Fruit fly (Drosophila melanogaster): Measurements from ENCODE around the gene Orct.

The Orct gene

DNA sequence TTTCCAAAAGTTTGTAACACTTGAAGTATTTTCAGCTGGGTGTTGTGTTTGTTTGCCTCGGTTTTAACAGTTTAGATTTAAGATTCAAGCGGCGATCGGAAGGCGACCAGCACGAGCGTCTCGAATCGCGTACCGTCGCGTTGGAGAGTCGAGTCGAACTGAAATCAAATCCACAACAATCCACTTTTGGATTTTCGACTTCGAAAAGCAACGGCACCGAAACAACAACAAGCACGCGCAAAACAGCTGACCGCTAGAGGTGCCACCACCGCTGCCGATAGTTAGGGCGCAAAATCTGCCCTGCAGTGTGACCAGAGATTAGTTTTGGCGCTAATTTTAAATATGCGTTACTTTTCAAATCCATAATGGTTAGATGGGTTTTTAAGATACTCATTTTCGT lies 5.0 kb upstream of the Orct start, which contains the start of gene jar (continued):
- no peak for TF ChIP-seq NfI (GFP tag; optimal IDR thresholded peaks at IDR 0.05)
- TF ChIP-seq C15 (GFP tag; IDR thresholded peaks at IDR 0.05), result no peak
- no peak for TF ChIP-seq CG6175 (GFP tag; IDR thresholded peaks at IDR 0.05)
- TF ChIP-seq Atf6 (GFP tag; IDR thresholded peaks at IDR 0.05), result peak; percentile 56; the same call in 1 of the 2 replicates
- TF ChIP-seq ham (GFP tag; IDR thresholded peaks at IDR 0.05), result no peak
- peak; percentile 65 for TF ChIP-seq wek (GFP tag; optimal IDR thresholded peaks at IDR 0.05)
- TF ChIP-seq NK7.1 (GFP tag; optimal IDR thresholded peaks at IDR 0.05), result no peak
- TF ChIP-seq kay (GFP tag; optimal IDR thresholded peaks at IDR 0.05), result no peak
- no peak for TF ChIP-seq gcm2 (GFP tag; optimal IDR thresholded peaks at IDR 0.05)
- peak; percentile 53 for TF ChIP-seq Nf-YC (tag; optimal IDR thresholded peaks at IDR 0.05)
- peak; percentile 3 for TF ChIP-seq CG8290 (GFP tag; optimal IDR thresholded peaks at IDR 0.05)
- peak in 1 of 2 experiments; percentile 80 for TF ChIP-seq CG8290 (tag; optimal IDR thresholded peaks at IDR 0.05)
- peak; percentile 53 for TF ChIP-seq CG17912 (GFP tag; optimal IDR thresholded peaks at IDR 0.05)
- no peak for TF ChIP-seq trh (GFP tag; optimal IDR thresholded peaks at IDR 0.05)
- TF ChIP-seq CG7745 (tag; optimal IDR thresholded peaks at IDR 0.05), result peak; percentile 11
- TF ChIP-seq Atf-2 (GFP tag; optimal IDR thresholded peaks at IDR 0.05), result no peak
- no peak for TF ChIP-seq ken (GFP tag; IDR thresholded peaks at IDR 0.05)
- TF ChIP-seq Ravus (GFP tag; IDR thresholded peaks at IDR 0.05), result no peak
- peak; percentile 72 for TF ChIP-seq Fer1 (GFP tag; optimal IDR thresholded peaks at IDR 0.05)
- TF ChIP-seq oc (tag; optimal IDR thresholded peaks at IDR 0.05), result peak; percentile 49
- peak; percentile 70 for TF ChIP-seq CrebB (tag; optimal IDR thresholded peaks at IDR 0.05)
- TF ChIP-seq CoRest (tag; optimal IDR thresholded peaks at IDR 0.05), result peak; percentile 50
- TF ChIP-seq dm (GFP tag; optimal IDR thresholded peaks at IDR 0.05), result peak; percentile 36
- no peak for TF ChIP-seq Dip2 (GFP tag; IDR thresholded peaks at IDR 0.05)
- TF ChIP-seq Bdp1 (GFP tag; optimal IDR thresholded peaks at IDR 0.05), result peak; percentile 64
- peak; percentile 74; the same call in 2 of the 3 replicates for TF ChIP-seq so (GFP tag; IDR thresholded peaks at IDR 0.05)
- peak; percentile 51 for TF ChIP-seq CG3995 (GFP tag; optimal IDR thresholded peaks at IDR 0.05)
- TF ChIP-seq salm (tag; optimal IDR thresholded peaks at IDR 0.05), result peak; percentile 24
- peak; percentile 35 for TF ChIP-seq stwl (tag; optimal IDR thresholded peaks at IDR 0.05)
- no peak for TF ChIP-seq cato (GFP tag; optimal IDR thresholded peaks at IDR 0.05; ENCODE audit: borderline replicate concordance)
- TF ChIP-seq bab2 (GFP tag; optimal IDR thresholded peaks at IDR 0.05), result peak; percentile 14
- TF ChIP-seq Antp (GFP tag; optimal IDR thresholded peaks at IDR 0.05), result no peak
- TF ChIP-seq CG12219 (GFP tag; optimal IDR thresholded peaks at IDR 0.05), result no peak
- peak; percentile 22 for TF ChIP-seq Nf-YB (GFP tag; optimal IDR thresholded peaks at IDR 0.05)
- TF ChIP-seq CG14710 (tag; optimal IDR thresholded peaks at IDR 0.05), result peak; percentile 71
- no peak for TF ChIP-seq sisA (GFP tag; IDR thresholded peaks at IDR 0.05)
- TF ChIP-seq CG12155 (GFP tag; optimal IDR thresholded peaks at IDR 0.05), result no peak
- no peak for TF ChIP-seq CG4730 (GFP tag; IDR thresholded peaks at IDR 0.05)
- TF ChIP-seq sna (GFP tag; IDR thresholded peaks at IDR 0.05; ENCODE audit: partially characterized antibody), result peak; percentile 87
- peak; percentile 22 for TF ChIP-seq scrt (GFP tag; optimal IDR thresholded peaks at IDR 0.05)
- peak; percentile 94 for TF ChIP-seq hbn (GFP tag; IDR thresholded peaks at IDR 0.05; ENCODE audit: partially characterized antibody)
- peak; percentile 100 for TF ChIP-seq Dp (GFP tag; optimal IDR thresholded peaks at IDR 0.05)
- TF ChIP-seq CG3726 (GFP tag; IDR thresholded peaks at IDR 0.05), result no peak
- TF ChIP-seq ERR (GFP tag; optimal IDR thresholded peaks at IDR 0.05), result peak; percentile 6
- peak; percentile 57 for TF ChIP-seq CTCF (GFP tag; optimal IDR thresholded peaks at IDR 0.05)
- peak; percentile 77 for TF ChIP-seq CG13894 (tag; optimal IDR thresholded peaks at IDR 0.05)
- no peak for TF ChIP-seq CG3163 (GFP tag; optimal IDR thresholded peaks at IDR 0.05)
- TF ChIP-seq CG9727 (GFP tag; optimal IDR thresholded peaks at IDR 0.05), result peak; percentile 44
- TF ChIP-seq luna (GFP tag; optimal IDR thresholded peaks at IDR 0.05), result no peak
- no peak for TF ChIP-seq bowl (GFP tag; IDR thresholded peaks at IDR 0.05)
- peak; percentile 62 for TF ChIP-seq kni (GFP tag; optimal IDR thresholded peaks at IDR 0.05)
- TF ChIP-seq CG7556 (GFP tag; optimal IDR thresholded peaks at IDR 0.05), result no peak
- peak; percentile 69 for TF ChIP-seq B-H2 (GFP tag; optimal IDR thresholded peaks at IDR 0.05)
